Worm (Caenorhabditis elegans) whole organism, mixed stage, embryonic: ENCODE data around the gene byn-1.

Experiments used
- bed-3 ChIP-seq: fragments of 200-800 bp; sonication (Bioruptor generic); optimal IDR thresholded peaks from 3 replicates; lab custom pipeline; 2018; ENCODE audit warnings: mild to moderate bottlenecking, missing genetic modification characterization, moderate library complexity, missing compliant biosample characterization
- blmp-1 ChIP-seq: fragments of 150-350 bp; optimal IDR thresholded peaks from 2 replicates; lab custom pipeline; 2014; ENCODE audit warnings: missing biosample characterization, missing genetic modification characterization
- elt-1 ChIP-seq: sonication (generic microtip); optimal IDR thresholded peaks from 2 replicates; lab custom pipeline; 2017; ENCODE audit warnings: missing genetic modification characterization, mild to moderate bottlenecking, missing compliant biosample characterization, antibody characterized with exemption, moderate library complexity, borderline replicate concordance; ENCODE audit not compliant: insufficient read depth
- elt-3 ChIP-seq: fragments of 150-350 bp; optimal IDR thresholded peaks from 2 replicates; lab custom pipeline; 2014; ENCODE audit warnings: missing biosample characterization, missing genetic modification characterization
- lsy-2 ChIP-seq: fragments of 150-350 bp; optimal IDR thresholded peaks from 2 replicates; lab custom pipeline; 2014; ENCODE audit warnings: missing biosample characterization, missing genetic modification characterization
- nhr-237 ChIP-seq: fragments of 150-350 bp; optimal IDR thresholded peaks from 2 replicates; lab custom pipeline; 2014; ENCODE audit warnings: missing biosample characterization, missing genetic modification characterization
- nhr-28 ChIP-seq: fragments of 150-350 bp; optimal IDR thresholded peaks from 2 replicates; lab custom pipeline; 2014; ENCODE audit warnings: missing biosample characterization, missing genetic modification characterization
- nhr-76 ChIP-seq: sonication (generic microtip); optimal IDR thresholded peaks from 2 replicates; lab custom pipeline; 2017; ENCODE audit warnings: missing biosample characterization, missing genetic modification characterization
- snpc-4 ChIP-seq: fragments of 150-350 bp; optimal IDR thresholded peaks from 2 replicates; lab custom pipeline; 2014; ENCODE audit warnings: missing biosample characterization, missing genetic modification characterization
- unc-39 ChIP-seq: fragments of 150-350 bp; optimal IDR thresholded peaks from 2 replicates; lab custom pipeline; 2014; ENCODE audit warnings: missing biosample characterization, missing genetic modification characterization
- unc-62 ChIP-seq: fragments of 150-350 bp; optimal IDR thresholded peaks from 2 replicates; lab custom pipeline; 2014; ENCODE audit warnings: missing biosample characterization, missing genetic modification reagents, missing genetic modification characterization
- ztf-11 ChIP-seq: fragments of 150-350 bp; optimal IDR thresholded peaks from 2 replicates; lab custom pipeline; 2014; ENCODE audit warnings: missing biosample characterization, missing genetic modification characterization

DNA sequence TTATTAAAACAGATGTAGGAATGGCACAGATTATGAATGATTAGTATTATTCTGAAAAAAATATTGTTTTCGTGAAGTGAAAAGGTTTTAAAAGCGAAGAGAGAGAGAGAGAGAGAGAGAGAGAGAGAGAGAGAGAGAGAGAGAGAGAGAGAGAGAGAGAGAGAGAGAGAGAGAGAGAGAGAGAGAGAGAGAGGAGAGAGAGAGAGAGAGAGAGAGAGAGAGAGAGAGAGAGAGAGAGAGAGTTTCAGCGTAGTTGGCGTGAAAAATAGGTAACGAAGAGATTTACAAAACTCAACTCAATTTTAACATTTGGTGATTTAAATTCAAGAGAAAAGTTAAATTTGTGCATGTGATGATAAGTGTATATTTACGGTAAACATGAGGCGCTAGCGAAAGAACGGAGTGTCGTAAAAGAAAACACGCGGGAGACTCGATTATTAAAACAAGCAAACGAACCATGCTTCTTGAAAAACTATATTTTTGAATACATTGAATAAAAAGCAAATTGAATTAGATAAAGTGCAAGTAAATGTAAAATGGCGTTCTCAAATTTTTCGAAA is 36.4 kb downstream of the byn-1 start, which contains the start of gene panl-2:
- TF ChIP-seq lsy-2 (tag; lab: Kevin White, UChicago), result peak; percentile 65
- no peak for TF ChIP-seq bed-3
- TF ChIP-seq blmp-1 (tag; lab: Kevin White, UChicago), result no peak
- TF ChIP-seq snpc-4 (tag; lab: Kevin White, UChicago), result no peak
- no peak for TF ChIP-seq elt-1 (tag; lab: Kevin White, UChicago)
- TF ChIP-seq unc-62, result no peak
- TF ChIP-seq ztf-11 (tag; lab: Kevin White, UChicago), result no peak
- no peak for TF ChIP-seq unc-39 (tag; lab: Kevin White, UChicago)
- TF ChIP-seq nhr-76 (tag; lab: Kevin White, UChicago), result no peak
- no peak for TF ChIP-seq elt-3
- TF ChIP-seq nhr-237 (tag; lab: Kevin White, UChicago), result peak; percentile 32
- TF ChIP-seq nhr-28, result no peak
